Worm (Caenorhabditis elegans) whole organism, L1 larva: ENCODE results near the gene xbx-6.

Experiments used
- C04F5.9 ChIP-seq: sonication (generic microtip); optimal IDR thresholded peaks from 2 replicates; lab custom pipeline; 2016; ENCODE audit warnings: missing genetic modification characterization, missing compliant biosample characterization
- C16A3.4 ChIP-seq: fragments of 150-350 bp; optimal IDR thresholded peaks from 2 replicates; lab custom pipeline; 2014; ENCODE audit warnings: missing biosample characterization, missing genetic modification characterization
- C34B4.2 ChIP-seq: sonication (generic microtip); optimal IDR thresholded peaks from 2 replicates; lab custom pipeline; 2017; ENCODE audit warnings: mild to moderate bottlenecking, missing genetic modification characterization, missing compliant biosample characterization
- F16B12.6 ChIP-seq: fragments of 150-350 bp; optimal IDR thresholded peaks from 2 replicates; lab custom pipeline; 2014; ENCODE audit warnings: missing biosample characterization, missing genetic modification characterization
- Y116A8C.19 ChIP-seq: sonication (generic microtip); optimal IDR thresholded peaks from 2 replicates; lab custom pipeline; 2016; ENCODE audit warnings: missing compliant biosample characterization, missing genetic modification characterization, borderline replicate concordance
- aha-1 ChIP-seq: fragments of 150-350 bp; optimal IDR thresholded peaks from 2 replicates; lab custom pipeline; 2014; ENCODE audit warnings: missing biosample characterization, missing genetic modification characterization
- alr-1 ChIP-seq: fragments of 200-800 bp; sonication (Bioruptor generic); optimal IDR thresholded peaks from 2 replicates; lab custom pipeline; 2018; ENCODE audit warnings: borderline replicate concordance, mild to moderate bottlenecking, missing genetic modification characterization, missing compliant biosample characterization
- aly-2 ChIP-seq: fragments of 150-350 bp; optimal IDR thresholded peaks from 2 replicates; lab custom pipeline; 2014; ENCODE audit warnings: missing biosample characterization, missing genetic modification characterization
- ama-1 ChIP-seq: fragments of 150-350 bp; optimal IDR thresholded peaks from 2 replicates; lab custom pipeline; 2014
- blmp-1 ChIP-seq: fragments of 150-350 bp; optimal IDR thresholded peaks from 2 replicates; lab custom pipeline; 2014; ENCODE audit warnings: missing biosample characterization, missing genetic modification characterization
- ceh-8 ChIP-seq: fragments of 200-800 bp; sonication (Bioruptor generic); optimal IDR thresholded peaks from 2 replicates; lab custom pipeline; 2018; ENCODE audit warnings: mild to moderate bottlenecking, missing genetic modification characterization, moderate library complexity, missing compliant biosample characterization
- ceh-82 ChIP-seq, 3 experiments: fragments of 150-350 bp in 1 of 3; sonication (generic microtip) in 2 of 3; optimal IDR thresholded peaks; 2 replicates each; lab custom pipeline; 2014 to 2017; ENCODE audit warnings: missing biosample characterization in 3 of 3, missing genetic modification characterization in 3 of 3
- ceh-90 ChIP-seq: sonication (generic microtip); optimal IDR thresholded peaks from 2 replicates; lab custom pipeline; 2016; ENCODE audit warnings: missing genetic modification characterization, missing compliant biosample characterization
- ces-1 ChIP-seq: fragments of 150-350 bp; optimal IDR thresholded peaks from 2 replicates; lab custom pipeline; 2014; ENCODE audit warnings: missing biosample characterization, missing genetic modification reagents, missing genetic modification characterization
- efl-1 ChIP-seq, 4 experiments: fragments of 150-350 bp; optimal IDR thresholded peaks in 3 of 4; peaks in 1 of 4; 1 replicate in 1 of 4; 2 replicates in 3 of 4; lab custom pipeline; 2014; ENCODE audit warnings: missing biosample characterization in 2 of 4, missing genetic modification characterization in 2 of 4, missing genetic modification reagents in 2 of 4
- egl-27 ChIP-seq, 2 experiments: fragments of 150-350 bp in 1 of 2; sonication (generic microtip); optimal IDR thresholded peaks; 3 replicates each; lab custom pipeline; 2017 to 2018; ENCODE audit warnings: missing biosample characterization in 2 of 2, missing genetic modification characterization in 2 of 2, missing genetic modification reagents in 2 of 2
- elt-3 ChIP-seq, 6 experiments: fragments of 150-350 bp in 1 of 6; sonication (generic microtip); optimal IDR thresholded peaks; 2 replicates each; lab custom pipeline; 2017 to 2018; ENCODE audit warnings: missing biosample characterization in 6 of 6, missing genetic modification characterization in 6 of 6, inconsistent platforms in 1 of 6
- fkh-8 ChIP-seq: sonication (generic microtip); optimal IDR thresholded peaks from 2 replicates; lab custom pipeline; 2016; ENCODE audit warnings: mild to moderate bottlenecking, missing genetic modification characterization, missing compliant biosample characterization
- fos-1 ChIP-seq: fragments of 150-350 bp; optimal IDR thresholded peaks from 2 replicates; lab custom pipeline; 2014; ENCODE audit warnings: missing biosample characterization, missing genetic modification characterization
- grh-1 ChIP-seq: fragments of 200-800 bp; sonication (Bioruptor generic); IDR thresholded peaks from 2 replicates; pipeline ENCODE4 v1.3.6; 2022; ENCODE audit warnings: missing genetic modification reagents, missing genetic modification characterization, missing compliant biosample characterization
- hlh-17 ChIP-seq: fragments of 200-800 bp; sonication (Bioruptor generic); optimal IDR thresholded peaks from 2 replicates; lab custom pipeline; 2018; ENCODE audit warnings: missing genetic modification characterization, mild to moderate bottlenecking, missing compliant biosample characterization, moderate library complexity, borderline replicate concordance
- irx-1 ChIP-seq: sonication (generic microtip); optimal IDR thresholded peaks from 2 replicates; lab custom pipeline; 2016; ENCODE audit warnings: missing genetic modification characterization, missing compliant biosample characterization
- jun-1 ChIP-seq: fragments of 150-350 bp; optimal IDR thresholded peaks from 2 replicates; lab custom pipeline; 2014; ENCODE audit warnings: missing biosample characterization, missing genetic modification reagents, missing genetic modification characterization
- lin-13 ChIP-seq: fragments of 150-350 bp; optimal IDR thresholded peaks from 2 replicates; lab custom pipeline; 2014; ENCODE audit warnings: missing biosample characterization, missing genetic modification reagents, missing genetic modification characterization
- lin-14 ChIP-seq: fragments of 200-800 bp; sonication (Bioruptor generic); optimal IDR thresholded peaks from 2 replicates; lab custom pipeline; 2018; ENCODE audit warnings: mild to moderate bottlenecking, missing genetic modification characterization, moderate library complexity, missing compliant biosample characterization
- lin-15B ChIP-seq: fragments of 150-350 bp; sonication (generic microtip); optimal IDR thresholded peaks from 3 replicates; lab custom pipeline; 2014; ENCODE audit warnings: missing biosample characterization, missing genetic modification characterization
- lin-35 ChIP-seq, 2 experiments: fragments of 150-350 bp; optimal IDR thresholded peaks; 2 replicates each; lab custom pipeline; 2014; ENCODE audit warnings: missing biosample characterization in 2 of 2, missing genetic modification characterization in 2 of 2, missing genetic modification reagents in 2 of 2
- lin-39 ChIP-seq: fragments of 150-350 bp; optimal IDR thresholded peaks from 2 replicates; lab custom pipeline; 2014; ENCODE audit warnings: missing biosample characterization, missing genetic modification reagents, missing genetic modification characterization
- lir-3 ChIP-seq: sonication (generic microtip); optimal IDR thresholded peaks from 2 replicates; lab custom pipeline; 2016; ENCODE audit warnings: mild to moderate bottlenecking, missing genetic modification characterization, moderate library complexity, missing compliant biosample characterization; ENCODE audit not compliant: poor library complexity
- mab-9 ChIP-seq: fragments of 200-800 bp; sonication (Bioruptor generic); IDR thresholded peaks from 2 replicates; pipeline ENCODE4 v1.3.6; 2022; ENCODE audit warnings: missing genetic modification reagents, missing genetic modification characterization, missing compliant biosample characterization
- mef-2 ChIP-seq: fragments of 150-350 bp; optimal IDR thresholded peaks from 2 replicates; lab custom pipeline; 2014; ENCODE audit warnings: missing biosample characterization, missing genetic modification characterization
- mep-1 ChIP-seq: fragments of 150-350 bp; optimal IDR thresholded peaks from 2 replicates; lab custom pipeline; 2014; ENCODE audit warnings: missing biosample characterization, missing genetic modification characterization
- nhr-12 ChIP-seq: sonication (generic microtip); optimal IDR thresholded peaks from 2 replicates; lab custom pipeline; 2017; ENCODE audit warnings: missing biosample characterization, missing genetic modification characterization
- nhr-20 ChIP-seq: sonication (generic microtip); optimal IDR thresholded peaks from 2 replicates; lab custom pipeline; 2016; ENCODE audit warnings: mild to moderate bottlenecking, missing genetic modification characterization, missing compliant biosample characterization
- nhr-237 ChIP-seq: fragments of 150-350 bp; optimal IDR thresholded peaks from 2 replicates; lab custom pipeline; 2014; ENCODE audit warnings: missing biosample characterization, missing genetic modification characterization
- nhr-28 ChIP-seq: fragments of 150-350 bp; optimal IDR thresholded peaks from 2 replicates; lab custom pipeline; 2014; ENCODE audit warnings: missing biosample characterization, missing genetic modification characterization
- nhr-47 ChIP-seq: sonication (generic microtip); optimal IDR thresholded peaks from 2 replicates; lab custom pipeline; 2016; ENCODE audit warnings: mild to moderate bottlenecking, missing genetic modification characterization, moderate library complexity, missing compliant biosample characterization
- nhr-77 ChIP-seq: fragments of 150-350 bp; optimal IDR thresholded peaks from 2 replicates; lab custom pipeline; 2014; ENCODE audit warnings: missing biosample characterization, missing genetic modification characterization
- nhr-84 ChIP-seq: sonication (generic microtip); optimal IDR thresholded peaks from 2 replicates; lab custom pipeline; 2017; ENCODE audit warnings: missing biosample characterization, missing genetic modification characterization
- nhr-85 ChIP-seq: sonication (generic microtip); peaks from one replicate; lab custom pipeline; 2016; ENCODE audit warnings: missing genetic modification characterization, inconsistent platforms, missing compliant biosample characterization
- pag-3 ChIP-seq: sonication (generic microtip); optimal IDR thresholded peaks from 2 replicates; lab custom pipeline; 2017; ENCODE audit warnings: missing genetic modification characterization, mild to moderate bottlenecking, missing compliant biosample characterization, antibody characterized with exemption, borderline replicate concordance; ENCODE audit not compliant: insufficient read depth
- pax-3 ChIP-seq: fragments of 200-800 bp; sonication (Bioruptor generic); optimal IDR thresholded peaks from 2 replicates; lab custom pipeline; 2018; ENCODE audit warnings: mild to moderate bottlenecking, missing genetic modification characterization, moderate library complexity, missing compliant biosample characterization
- rnt-1 ChIP-seq: sonication (generic microtip); optimal IDR thresholded peaks from 2 replicates; lab custom pipeline; 2016; ENCODE audit warnings: mild to moderate bottlenecking, missing genetic modification characterization, moderate library complexity, missing compliant biosample characterization
- skn-1 ChIP-seq: fragments of 150-350 bp; optimal IDR thresholded peaks from 2 replicates; lab custom pipeline; 2014; ENCODE audit warnings: missing biosample characterization, missing genetic modification characterization
- snu-23 ChIP-seq: sonication (generic microtip); optimal IDR thresholded peaks from 2 replicates; lab custom pipeline; 2016; ENCODE audit warnings: missing genetic modification characterization, missing compliant biosample characterization
- sox-4 ChIP-seq: sonication (generic microtip); optimal IDR thresholded peaks from 2 replicates; lab custom pipeline; 2016; ENCODE audit warnings: missing genetic modification characterization, missing compliant biosample characterization
- sup-37 ChIP-seq: fragments of 200-800 bp; sonication (Bioruptor generic); optimal IDR thresholded peaks from 2 replicates; lab custom pipeline; 2018; ENCODE audit warnings: mild to moderate bottlenecking, missing genetic modification characterization, missing compliant biosample characterization
- tlp-1 ChIP-seq: fragments of 150-350 bp; optimal IDR thresholded peaks from 2 replicates; lab custom pipeline; 2014; ENCODE audit warnings: missing biosample characterization, missing genetic modification characterization
- unc-98 ChIP-seq: fragments of 200-800 bp; sonication (Bioruptor generic); IDR thresholded peaks from 2 replicates; pipeline ENCODE4 v1.3.6; 2022; ENCODE audit warnings: missing genetic modification characterization, missing compliant biosample characterization
- vab-15 ChIP-seq: sonication (generic microtip); optimal IDR thresholded peaks from 2 replicates; lab custom pipeline; 2017; ENCODE audit warnings: missing genotype, mild to moderate bottlenecking, missing genetic modification characterization, missing compliant biosample characterization
- ztf-11 ChIP-seq, 2 experiments: sonication (generic microtip); optimal IDR thresholded peaks; 2 replicates each; lab custom pipeline; 2016 to 2017; ENCODE audit warnings: missing genetic modification characterization in 2 of 2, missing biosample characterization in 1 of 2, missing compliant biosample characterization in 1 of 2
- ztf-4 ChIP-seq: fragments of 150-350 bp; optimal IDR thresholded peaks from 2 replicates; lab custom pipeline; 2014; ENCODE audit warnings: missing biosample characterization, missing genetic modification characterization

xbx-6 gene

DNA sequence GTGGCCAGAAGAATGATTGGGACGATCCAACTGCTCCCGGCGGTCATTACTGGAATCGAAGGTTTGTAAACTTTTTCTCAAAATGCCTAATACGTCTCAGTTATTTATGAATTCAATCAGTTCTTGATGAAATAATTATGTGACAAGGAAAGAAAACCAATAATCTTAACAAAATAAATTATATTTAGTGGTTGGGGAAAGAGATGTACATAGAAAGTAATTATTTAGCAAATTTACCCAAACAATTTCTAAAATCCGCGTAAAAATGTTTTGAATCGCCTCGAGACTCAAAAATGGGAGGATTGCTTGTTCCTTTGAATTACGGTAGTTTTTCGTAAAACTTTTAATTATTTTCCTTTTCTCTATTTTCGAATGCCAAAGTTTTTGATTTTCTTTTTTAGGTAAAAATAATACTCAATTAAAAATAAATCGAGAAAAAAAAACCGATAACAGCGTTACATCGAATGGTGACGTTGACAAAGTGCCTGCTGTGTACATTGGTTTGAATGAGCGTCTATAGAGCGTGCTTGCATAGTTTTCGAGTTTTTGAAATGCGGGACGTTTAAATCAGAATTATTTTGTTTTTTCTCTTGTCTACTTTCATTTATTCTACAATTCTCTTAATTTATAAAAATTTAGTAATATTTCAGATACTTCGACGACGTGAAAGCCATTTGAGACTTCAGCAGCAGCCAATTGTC, 26.8 kb downstream of the xbx-6 start, which contains the start of the genes aagr-3 and drap-1:
TSS of gene aagr-3 (minus strand) at position 51 of the 701 bp plus-strand sequence.
TSS of gene drap-1 (plus strand) at position 645 of the 701 bp plus-strand sequence.
- TF ChIP-seq pax-3 (tag; lab: Kevin White, UChicago) (no peak), tlp-1 (tag; lab: Kevin White, UChicago) (no peak), lin-13 (GFP tag; lab: Kevin White, UChicago) (peak; percentile 39), nhr-28 (tag; lab: Kevin White, UChicago) (no peak), alr-1 (tag; lab: Kevin White, UChicago) (no peak), mep-1 (tag; lab: Kevin White, UChicago) (peak; percentile 54), grh-1 (GFP tag; lab: Robert Waterston, UW) (no peak), skn-1 (tag; lab: Kevin White, UChicago) (peak; percentile 12), fos-1 (peak; percentile 36), nhr-47 (tag; lab: Kevin White, UChicago) (peak; percentile 20), rnt-1 (tag; lab: Kevin White, UChicago) (peak; percentile 12), jun-1 (tag; lab: Kevin White, UChicago) (peak; percentile 3), fkh-8 (tag; lab: Kevin White, UChicago) (no peak), F16B12.6 (tag; lab: Kevin White, UChicago) (no peak), sup-37 (GFP tag; lab: Kevin White, UChicago) (no peak), ceh-82 (tag; optimal IDR thresholded peaks at IDR 0.05; lab: Kevin White, UChicago) (peak in 1 of 3 experiments; percentile 31), nhr-77 (tag; lab: Kevin White, UChicago) (peak; percentile 19), nhr-85 (tag; lab: Kevin White, UChicago) (peak; percentile 52), ceh-90 (tag; lab: Kevin White, UChicago) (no peak), nhr-237 (tag; lab: Kevin White, UChicago) (no peak), efl-1 (optimal IDR thresholded peaks at IDR 0.05; lab: Kevin White, UChicago) (peak; percentile 21 to 71), efl-1 (GFP tag; optimal IDR thresholded peaks at IDR 0.05 in 1 of 2; lab: Kevin White, UChicago) (peak; percentile 80 to 97), C16A3.4 (tag; lab: Kevin White, UChicago) (peak; percentile 76), lin-39 (tag; lab: Kevin White, UChicago) (no peak), lin-15B (tag; lab: Kevin White, UChicago) (peak; percentile 56), ces-1 (GFP tag; lab: Kevin White, UChicago) (no peak), blmp-1 (tag; lab: Kevin White, UChicago) (peak; percentile 67), hlh-17 (GFP tag; lab: Kevin White, UChicago) (no peak), sox-4 (no peak), mef-2 (tag; lab: Kevin White, UChicago) (no peak), Y116A8C.19 (tag; lab: Kevin White, UChicago) (no peak), lin-14 (peak; percentile 58), C04F5.9 (tag; lab: Kevin White, UChicago) (no peak), lir-3 (no peak), lin-35 (GFP tag; optimal IDR thresholded peaks at IDR 0.05; lab: Kevin White, UChicago) (peak; percentile 79 to 89), aly-2 (tag; lab: Kevin White, UChicago) (no peak), vab-15 (tag; lab: Kevin White, UChicago) (no peak), C34B4.2 (tag; lab: Kevin White, UChicago) (no peak), snu-23 (GFP tag; lab: Kevin White, UChicago) (peak; percentile 51), nhr-84 (tag; lab: Kevin White, UChicago) (no peak), pag-3 (tag; lab: Kevin White, UChicago) (no peak), ztf-4 (tag; lab: Kevin White, UChicago) (peak; percentile 12), ama-1 (peak; percentile 37), elt-3 (tag; optimal IDR thresholded peaks at IDR 0.05; lab: Kevin White, UChicago) (peak in 1 of 6 experiments; percentile 65), nhr-20 (tag; lab: Kevin White, UChicago) (peak; percentile 48), irx-1 (no peak), aha-1 (tag; lab: Kevin White, UChicago) (no peak), egl-27 (tag; optimal IDR thresholded peaks at IDR 0.05; lab: Kevin White, UChicago) (no peak), unc-98 (GFP tag; lab: Robert Waterston, UW) (no peak), ztf-11 (tag; optimal IDR thresholded peaks at IDR 0.05; lab: Kevin White, UChicago) (no peak), mab-9 (GFP tag; lab: Robert Waterston, UW) (no peak), nhr-12 (tag; lab: Kevin White, UChicago) (no peak), ceh-8 (GFP tag; lab: Kevin White, UChicago) (no peak)
